Worm (Caenorhabditis elegans) whole organism, L1 larva: Measurements from ENCODE around the gene glb-1.

Experiments
- C16A3.4 ChIP-seq: fragments of 150-350 bp; optimal IDR thresholded peaks from 2 replicates; lab custom pipeline; 2014; ENCODE audit warnings: missing biosample characterization, missing genetic modification characterization
- C34B4.2 ChIP-seq: sonication (generic microtip); optimal IDR thresholded peaks from 2 replicates; lab custom pipeline; 2017; ENCODE audit warnings: mild to moderate bottlenecking, missing genetic modification characterization, missing compliant biosample characterization
- Y116A8C.19 ChIP-seq: sonication (generic microtip); optimal IDR thresholded peaks from 2 replicates; lab custom pipeline; 2016; ENCODE audit warnings: missing compliant biosample characterization, missing genetic modification characterization, borderline replicate concordance
- aly-2 ChIP-seq: fragments of 150-350 bp; optimal IDR thresholded peaks from 2 replicates; lab custom pipeline; 2014; ENCODE audit warnings: missing biosample characterization, missing genetic modification characterization
- ceh-8 ChIP-seq: fragments of 200-800 bp; sonication (Bioruptor generic); optimal IDR thresholded peaks from 2 replicates; lab custom pipeline; 2018; ENCODE audit warnings: mild to moderate bottlenecking, missing genetic modification characterization, moderate library complexity, missing compliant biosample characterization
- ceh-82 ChIP-seq, 3 experiments: fragments of 150-350 bp in 1 of 3; sonication (generic microtip) in 2 of 3; optimal IDR thresholded peaks; 2 replicates each; lab custom pipeline; 2014 to 2017; ENCODE audit warnings: missing biosample characterization in 3 of 3, missing genetic modification characterization in 3 of 3
- ceh-88 ChIP-seq: fragments of 200-800 bp; sonication (Bioruptor generic); IDR thresholded peaks from 2 replicates; pipeline ENCODE4 v1.3.6; 2022; ENCODE audit warnings: missing genetic modification characterization, missing compliant biosample characterization
- dpl-1 ChIP-seq, 3 experiments: fragments of 150-350 bp in 2 of 3; sonication (generic microtip) in 1 of 3; optimal IDR thresholded peaks; 2 replicates each; lab custom pipeline; 2014 to 2017; ENCODE audit warnings: missing biosample characterization in 3 of 3, missing genetic modification characterization in 3 of 3, missing genetic modification reagents in 3 of 3
- dsc-1 ChIP-seq: sonication (generic microtip); optimal IDR thresholded peaks from 2 replicates; lab custom pipeline; 2016; ENCODE audit warnings: mild to moderate bottlenecking, missing genetic modification characterization, missing compliant biosample characterization
- efl-3 ChIP-seq: fragments of 200-800 bp; sonication (Bioruptor generic); optimal IDR thresholded peaks from 2 replicates; lab custom pipeline; 2018; ENCODE audit warnings: mild to moderate bottlenecking, missing genetic modification characterization, missing compliant biosample characterization
- egl-13 ChIP-seq: sonication (generic microtip); optimal IDR thresholded peaks from 2 replicates; lab custom pipeline; 2016; ENCODE audit warnings: missing genotype, missing genetic modification reagents, missing genetic modification characterization, missing compliant biosample characterization
- elt-3 ChIP-seq, 6 experiments: fragments of 150-350 bp in 1 of 6; sonication (generic microtip); optimal IDR thresholded peaks; 2 replicates each; lab custom pipeline; 2017 to 2018; ENCODE audit warnings: missing biosample characterization in 6 of 6, missing genetic modification characterization in 6 of 6, inconsistent platforms in 1 of 6
- ets-5 ChIP-seq: fragments of 200-800 bp; sonication (Bioruptor generic); IDR thresholded peaks from 2 replicates; pipeline ENCODE4 v1.3.6; 2022; ENCODE audit warnings: missing genetic modification characterization, missing compliant biosample characterization
- fkh-10 ChIP-seq: sonication (generic microtip); optimal IDR thresholded peaks from 2 replicates; lab custom pipeline; 2017; ENCODE audit warnings: missing biosample characterization, missing genetic modification reagents, missing genetic modification characterization
- fkh-4 ChIP-seq: sonication (generic microtip); optimal IDR thresholded peaks from 2 replicates; lab custom pipeline; 2016; ENCODE audit warnings: missing compliant biosample characterization, missing genetic modification characterization, borderline replicate concordance
- hlh-17 ChIP-seq: fragments of 200-800 bp; sonication (Bioruptor generic); optimal IDR thresholded peaks from 2 replicates; lab custom pipeline; 2018; ENCODE audit warnings: missing genetic modification characterization, mild to moderate bottlenecking, missing compliant biosample characterization, moderate library complexity, borderline replicate concordance
- hlh-4 ChIP-seq: sonication (generic microtip); optimal IDR thresholded peaks from 2 replicates; lab custom pipeline; 2016; ENCODE audit warnings: mild to moderate bottlenecking, missing genetic modification characterization, missing compliant biosample characterization
- hpl-2 ChIP-seq: fragments of 150-350 bp; optimal IDR thresholded peaks from 2 replicates; lab custom pipeline; 2014; ENCODE audit warnings: missing biosample characterization, missing genetic modification reagents, missing genetic modification characterization
- isw-1 ChIP-seq: fragments of 200-800 bp; sonication (Bioruptor generic); IDR thresholded peaks from 2 replicates; pipeline ENCODE4 v1.3.6; 2022; ENCODE audit warnings: missing genetic modification characterization, missing compliant biosample characterization
- jun-1 ChIP-seq: fragments of 150-350 bp; optimal IDR thresholded peaks from 2 replicates; lab custom pipeline; 2014; ENCODE audit warnings: missing biosample characterization, missing genetic modification reagents, missing genetic modification characterization
- lin-13 ChIP-seq: fragments of 150-350 bp; optimal IDR thresholded peaks from 2 replicates; lab custom pipeline; 2014; ENCODE audit warnings: missing biosample characterization, missing genetic modification reagents, missing genetic modification characterization
- lin-14 ChIP-seq: fragments of 200-800 bp; sonication (Bioruptor generic); optimal IDR thresholded peaks from 2 replicates; lab custom pipeline; 2018; ENCODE audit warnings: mild to moderate bottlenecking, missing genetic modification characterization, moderate library complexity, missing compliant biosample characterization
- lin-15B ChIP-seq: fragments of 150-350 bp; sonication (generic microtip); optimal IDR thresholded peaks from 3 replicates; lab custom pipeline; 2014; ENCODE audit warnings: missing biosample characterization, missing genetic modification characterization
- lsy-2 ChIP-seq, 2 experiments: fragments of 150-350 bp; optimal IDR thresholded peaks; 2 replicates each; lab custom pipeline; 2014; ENCODE audit warnings: missing biosample characterization in 2 of 2, missing genetic modification characterization in 2 of 2
- mef-2 ChIP-seq: fragments of 150-350 bp; optimal IDR thresholded peaks from 2 replicates; lab custom pipeline; 2014; ENCODE audit warnings: missing biosample characterization, missing genetic modification characterization
- nhr-12 ChIP-seq: sonication (generic microtip); optimal IDR thresholded peaks from 2 replicates; lab custom pipeline; 2017; ENCODE audit warnings: missing biosample characterization, missing genetic modification characterization
- nhr-20 ChIP-seq: sonication (generic microtip); optimal IDR thresholded peaks from 2 replicates; lab custom pipeline; 2016; ENCODE audit warnings: mild to moderate bottlenecking, missing genetic modification characterization, missing compliant biosample characterization
- nhr-28 ChIP-seq: fragments of 150-350 bp; optimal IDR thresholded peaks from 2 replicates; lab custom pipeline; 2014; ENCODE audit warnings: missing biosample characterization, missing genetic modification characterization
- nhr-71 ChIP-seq: sonication (generic microtip); optimal IDR thresholded peaks from 2 replicates; lab custom pipeline; 2016; ENCODE audit warnings: mild to moderate bottlenecking, missing genetic modification characterization, moderate library complexity, missing compliant biosample characterization
- nhr-76 ChIP-seq: sonication (generic microtip); optimal IDR thresholded peaks from 2 replicates; lab custom pipeline; 2017; ENCODE audit warnings: missing biosample characterization, missing genetic modification characterization
- nhr-77 ChIP-seq: fragments of 150-350 bp; optimal IDR thresholded peaks from 2 replicates; lab custom pipeline; 2014; ENCODE audit warnings: missing biosample characterization, missing genetic modification characterization
- nhr-84 ChIP-seq: sonication (generic microtip); optimal IDR thresholded peaks from 2 replicates; lab custom pipeline; 2017; ENCODE audit warnings: missing biosample characterization, missing genetic modification characterization
- nhr-85 ChIP-seq: sonication (generic microtip); peaks from one replicate; lab custom pipeline; 2016; ENCODE audit warnings: missing genetic modification characterization, inconsistent platforms, missing compliant biosample characterization
- pqm-1 ChIP-seq: sonication (generic microtip); optimal IDR thresholded peaks from 3 replicates; lab custom pipeline; 2017; ENCODE audit warnings: missing biosample characterization, missing genetic modification characterization
- rnt-1 ChIP-seq: sonication (generic microtip); optimal IDR thresholded peaks from 2 replicates; lab custom pipeline; 2016; ENCODE audit warnings: mild to moderate bottlenecking, missing genetic modification characterization, moderate library complexity, missing compliant biosample characterization
- skn-1 ChIP-seq: fragments of 150-350 bp; optimal IDR thresholded peaks from 2 replicates; lab custom pipeline; 2014; ENCODE audit warnings: missing biosample characterization, missing genetic modification characterization
- snpc-4 ChIP-seq: fragments of 150-350 bp; optimal IDR thresholded peaks from 2 replicates; lab custom pipeline; 2014; ENCODE audit warnings: missing biosample characterization, missing genetic modification characterization
- sox-4 ChIP-seq: sonication (generic microtip); optimal IDR thresholded peaks from 2 replicates; lab custom pipeline; 2016; ENCODE audit warnings: missing genetic modification characterization, missing compliant biosample characterization
- tbx-2 ChIP-seq: sonication (generic microtip); optimal IDR thresholded peaks from 2 replicates; lab custom pipeline; 2016; ENCODE audit warnings: missing genetic modification characterization, missing compliant biosample characterization
- tlp-1 ChIP-seq: fragments of 150-350 bp; optimal IDR thresholded peaks from 2 replicates; lab custom pipeline; 2014; ENCODE audit warnings: missing biosample characterization, missing genetic modification characterization
- unc-130 ChIP-seq: fragments of 150-350 bp; optimal IDR thresholded peaks from 2 replicates; lab custom pipeline; 2017; ENCODE audit warnings: missing biosample characterization, missing genetic modification characterization, inconsistent platforms
- unc-30 ChIP-seq: sonication (generic microtip); optimal IDR thresholded peaks from 2 replicates; lab custom pipeline; 2017; ENCODE audit warnings: missing biosample characterization, missing genetic modification characterization
- unc-62 ChIP-seq: fragments of 150-350 bp; optimal IDR thresholded peaks from 2 replicates; lab custom pipeline; 2014; ENCODE audit warnings: missing biosample characterization, missing genetic modification reagents, missing genetic modification characterization
- unc-86 ChIP-seq: sonication (generic microtip); optimal IDR thresholded peaks from 2 replicates; lab custom pipeline; 2016; ENCODE audit warnings: missing genetic modification characterization, missing compliant biosample characterization
- unc-98 ChIP-seq: fragments of 200-800 bp; sonication (Bioruptor generic); IDR thresholded peaks from 2 replicates; pipeline ENCODE4 v1.3.6; 2022; ENCODE audit warnings: missing genetic modification characterization, missing compliant biosample characterization
- vab-15 ChIP-seq: sonication (generic microtip); optimal IDR thresholded peaks from 2 replicates; lab custom pipeline; 2017; ENCODE audit warnings: missing genotype, mild to moderate bottlenecking, missing genetic modification characterization, missing compliant biosample characterization
- zag-1 ChIP-seq: fragments of 150-350 bp; optimal IDR thresholded peaks from 2 replicates; lab custom pipeline; 2014; ENCODE audit warnings: missing biosample characterization, missing genetic modification characterization
- zip-4 ChIP-seq: fragments of 200-800 bp; sonication (Bioruptor generic); optimal IDR thresholded peaks from 2 replicates; lab custom pipeline; 2018; ENCODE audit warnings: mild to moderate bottlenecking, missing genetic modification characterization, moderate library complexity, missing compliant biosample characterization
- ztf-11 ChIP-seq, 2 experiments: sonication (generic microtip); optimal IDR thresholded peaks; 2 replicates each; lab custom pipeline; 2016 to 2017; ENCODE audit warnings: missing genetic modification characterization in 2 of 2, missing biosample characterization in 1 of 2, missing compliant biosample characterization in 1 of 2

The glb-1 gene

ce11 chrIII:8971255-8972020 lies 48.3 kb upstream of the glb-1 start, which contains the start of the genes eif-3.D and R08D7.4 (continued):
- TF ChIP-seq Y116A8C.19 (tag; lab: Kevin White, UChicago) (no peak), nhr-85 (tag; lab: Kevin White, UChicago) (peak; percentile 74), hlh-4 (tag; lab: Kevin White, UChicago) (no peak), C34B4.2 (tag; lab: Kevin White, UChicago) (no peak), hlh-17 (GFP tag; lab: Kevin White, UChicago) (no peak), pqm-1 (tag; lab: Kevin White, UChicago) (no peak), ceh-82 (tag; optimal IDR thresholded peaks at IDR 0.05; lab: Kevin White, UChicago) (peak; percentile 43 to 59 (median 53)), snpc-4 (tag; lab: Kevin White, UChicago) (peak; percentile 41), tbx-2 (tag; lab: Kevin White, UChicago) (peak; percentile 55), fkh-10 (GFP tag; lab: Kevin White, UChicago) (no peak), mef-2 (tag; lab: Kevin White, UChicago) (no peak), zip-4 (peak; percentile 43), unc-98 (GFP tag; lab: Robert Waterston, UW) (no peak), C16A3.4 (tag; lab: Kevin White, UChicago) (peak; percentile 63), skn-1 (tag; lab: Kevin White, UChicago) (peak; percentile 50), nhr-12 (tag; lab: Kevin White, UChicago) (no peak), nhr-20 (peak; percentile 70), unc-30 (no peak), nhr-71 (tag; lab: Kevin White, UChicago) (peak; percentile 77), hpl-2 (GFP tag; lab: Kevin White, UChicago) (no peak), rnt-1 (tag; lab: Kevin White, UChicago) (peak; percentile 88), lin-14 (peak; percentile 52), nhr-77 (tag; lab: Kevin White, UChicago) (peak; percentile 17), unc-130 (tag; lab: Kevin White, UChicago) (peak; percentile 61), zag-1 (tag; lab: Kevin White, UChicago) (no peak), aly-2 (tag; lab: Kevin White, UChicago) (no peak), fkh-4 (tag; lab: Kevin White, UChicago) (peak; percentile 5), isw-1 (GFP tag; lab: Robert Waterston, UW) (no peak; the same call in 1 of the 2 replicates), lsy-2 (tag; optimal IDR thresholded peaks at IDR 0.05; lab: Kevin White, UChicago) (peak; percentile 77 to 86), jun-1 (tag; lab: Kevin White, UChicago) (no peak), ztf-11 (tag; optimal IDR thresholded peaks at IDR 0.05; lab: Kevin White, UChicago) (peak in 1 of 2 experiments; percentile 46), lin-13 (GFP tag; lab: Kevin White, UChicago) (peak; percentile 57), unc-86 (tag; lab: Kevin White, UChicago) (peak; percentile 55), tlp-1 (tag; lab: Kevin White, UChicago) (no peak), nhr-28 (tag; lab: Kevin White, UChicago) (no peak), vab-15 (tag; lab: Kevin White, UChicago) (no peak), sox-4 (tag; lab: Kevin White, UChicago) (no peak), ets-5 (GFP tag; lab: Robert Waterston, UW) (no peak), ceh-8 (GFP tag; lab: Kevin White, UChicago) (no peak), unc-62 (GFP tag; lab: Kevin White, UChicago) (no peak), lin-15B (tag; lab: Kevin White, UChicago) (no peak), dpl-1 (GFP tag; optimal IDR thresholded peaks at IDR 0.05; lab: Kevin White, UChicago) (peak; percentile 63 to 77 (median 76)), efl-3 (GFP tag; lab: Kevin White, UChicago) (no peak), nhr-76 (tag; lab: Kevin White, UChicago) (no peak), dsc-1 (tag; lab: Kevin White, UChicago) (peak; percentile 60), ceh-88 (GFP tag; lab: Robert Waterston, UW) (no peak), nhr-84 (no peak), elt-3 (tag; optimal IDR thresholded peaks at IDR 0.05; lab: Kevin White, UChicago) (peak in 2 of 6 experiments; percentile 20 to 29), egl-13 (no peak)
